Worm (Caenorhabditis elegans) whole organism, L4 larva: ENCODE data around the gene let-716.

ENCODE experiments used
- D1046.2 ChIP-seq: fragments of 200-800 bp; sonication (Bioruptor generic); IDR thresholded peaks from 2 replicates; pipeline ENCODE4 v1.3.6; 2022; ENCODE audit warnings: missing genetic modification characterization, missing compliant biosample characterization
- F26F4.8 ChIP-seq: fragments of 200-800 bp; sonication (Bioruptor generic); conservative IDR thresholded peaks from 2 replicates; pipeline ENCODE4 v1.3.6; 2022; ENCODE audit warnings: missing genetic modification characterization, missing compliant biosample characterization
- F44E2.7 ChIP-seq: fragments of 200-800 bp; sonication (Bioruptor generic); IDR thresholded peaks from 2 replicates; pipeline ENCODE4 v2.1.2; 2022; ENCODE audit warnings: missing genetic modification characterization, missing compliant biosample characterization
- T26A8.4 ChIP-seq: fragments of 200-800 bp; sonication (Bioruptor generic); IDR thresholded peaks from 2 replicates; pipeline ENCODE4 v1.3.6; 2022; ENCODE audit warnings: missing genetic modification characterization, missing compliant biosample characterization
- Y48G9A.11 ChIP-seq: fragments of 200-800 bp; sonication (Bioruptor generic); IDR thresholded peaks from 2 replicates; pipeline ENCODE4 v1.3.6; 2022; ENCODE audit warnings: missing genetic modification reagents, missing genetic modification characterization, missing compliant biosample characterization
- Y5F2A.4 ChIP-seq: fragments of 200-800 bp; sonication (Bioruptor generic); optimal IDR thresholded peaks from 2 replicates; lab custom pipeline; 2018; ENCODE audit warnings: mild to moderate bottlenecking, missing genetic modification characterization, missing compliant biosample characterization
- aha-1 ChIP-seq: fragments of 150-350 bp; peaks from one replicate; lab custom pipeline; 2014; ENCODE audit warnings: missing biosample characterization, missing genetic modification characterization
- aly-2 ChIP-seq: sonication (generic microtip); optimal IDR thresholded peaks from 2 replicates; lab custom pipeline; 2018; ENCODE audit warnings: missing biosample characterization, missing genetic modification characterization
- ama-1 ChIP-seq: fragments of 150-350 bp; optimal IDR thresholded peaks from 2 replicates; lab custom pipeline; 2014; ENCODE audit warnings: inconsistent platforms, mixed read lengths
- attf-4 ChIP-seq: sonication (generic microtip); optimal IDR thresholded peaks from 3 replicates; lab custom pipeline; 2017; ENCODE audit warnings: missing biosample characterization, missing genetic modification characterization
- ceh-82 ChIP-seq: sonication (generic microtip); optimal IDR thresholded peaks from 2 replicates; lab custom pipeline; 2017; ENCODE audit warnings: missing biosample characterization, missing genetic modification characterization
- ctbp-1 ChIP-seq: fragments of 200-800 bp; sonication (Bioruptor generic); IDR thresholded peaks from 2 replicates; pipeline ENCODE4 v1.3.6; 2022; ENCODE audit warnings: missing genetic modification reagents, missing genetic modification characterization, missing compliant biosample characterization
- dmd-8 ChIP-seq: fragments of 200-800 bp; sonication (Bioruptor generic); IDR thresholded peaks from 2 replicates; pipeline ENCODE4 v1.3.6; 2022; ENCODE audit warnings: missing genetic modification characterization, missing compliant biosample characterization
- dmd-9 ChIP-seq: fragments of 200-800 bp; sonication (Bioruptor generic); IDR thresholded peaks from 2 replicates; pipeline ENCODE4 v1.3.6; 2022; ENCODE audit warnings: missing genetic modification reagents, missing genetic modification characterization, missing compliant biosample characterization
- dve-1 ChIP-seq: sonication (generic microtip); optimal IDR thresholded peaks from 2 replicates; lab custom pipeline; 2017; ENCODE audit warnings: antibody characterized with exemption, mild to moderate bottlenecking, missing genetic modification characterization, missing compliant biosample characterization; ENCODE audit not compliant: insufficient read depth
- fkh-10 ChIP-seq: fragments of 150-350 bp; optimal IDR thresholded peaks from 2 replicates; lab custom pipeline; 2014; ENCODE audit warnings: missing biosample characterization, missing genetic modification reagents, missing genetic modification characterization
- gei-8 ChIP-seq: fragments of 200-800 bp; sonication (Bioruptor generic); optimal IDR thresholded peaks from 2 replicates; lab custom pipeline; 2018; ENCODE audit warnings: mild to moderate bottlenecking, missing genetic modification characterization, missing compliant biosample characterization
- hmg-1.1 ChIP-seq: fragments of 200-800 bp; sonication (Bioruptor generic); IDR thresholded peaks from 2 replicates; pipeline ENCODE4 v1.3.6; 2022; ENCODE audit warnings: missing genetic modification reagents, missing genetic modification characterization, missing compliant biosample characterization
- lim-7 ChIP-seq: fragments of 200-800 bp; sonication (Bioruptor generic); IDR thresholded peaks from 2 replicates; pipeline ENCODE4 v1.3.6; 2022; ENCODE audit warnings: missing genetic modification characterization, missing compliant biosample characterization
- lin-1 ChIP-seq: fragments of 200-800 bp; sonication (Bioruptor generic); IDR thresholded peaks from 2 replicates; pipeline ENCODE4 v1.3.6; 2022; ENCODE audit warnings: missing genetic modification reagents, missing genetic modification characterization, missing compliant biosample characterization
- lin-13 ChIP-seq: fragments of 150-350 bp; optimal IDR thresholded peaks from 2 replicates; lab custom pipeline; 2014; ENCODE audit warnings: missing biosample characterization, missing genetic modification reagents, missing genetic modification characterization
- lin-15B ChIP-seq: fragments of 150-350 bp; sonication (generic microtip); optimal IDR thresholded peaks from 3 replicates; lab custom pipeline; 2014; ENCODE audit warnings: missing biosample characterization, missing genetic modification characterization
- lin-29 ChIP-seq: fragments of 200-800 bp; sonication (Bioruptor generic); IDR thresholded peaks from 2 replicates; pipeline ENCODE4 v1.3.6; 2022; ENCODE audit warnings: missing genetic modification reagents, missing genetic modification characterization, missing compliant biosample characterization
- lin-39 ChIP-seq: fragments of 150-350 bp; optimal IDR thresholded peaks from 2 replicates; lab custom pipeline; 2014; ENCODE audit warnings: missing biosample characterization, missing genetic modification reagents, missing genetic modification characterization
- mep-1 ChIP-seq: fragments of 150-350 bp; sonication (generic microtip); optimal IDR thresholded peaks from 3 replicates; lab custom pipeline; 2014; ENCODE audit warnings: missing biosample characterization, missing genetic modification characterization
- mes-2 ChIP-seq: sonication (generic microtip); optimal IDR thresholded peaks from 2 replicates; lab custom pipeline; 2016; ENCODE audit warnings: missing genotype, mild to moderate bottlenecking, missing genetic modification characterization, missing compliant biosample characterization; ENCODE audit not compliant: poor library complexity, severe bottlenecking
- mxl-3 ChIP-seq: fragments of 200-800 bp; sonication (Bioruptor generic); optimal IDR thresholded peaks from 2 replicates; lab custom pipeline; 2018; ENCODE audit warnings: mild to moderate bottlenecking, missing genetic modification characterization, missing compliant biosample characterization
- nhr-10 ChIP-seq: fragments of 150-350 bp; optimal IDR thresholded peaks from 2 replicates; lab custom pipeline; 2014; ENCODE audit warnings: missing biosample characterization, missing genetic modification characterization
- nhr-102 ChIP-seq: sonication (generic microtip); optimal IDR thresholded peaks from 2 replicates; lab custom pipeline; 2016; ENCODE audit warnings: mild to moderate bottlenecking, missing genetic modification characterization, moderate library complexity, missing compliant biosample characterization
- nhr-237 ChIP-seq: sonication (generic microtip); optimal IDR thresholded peaks from 2 replicates; lab custom pipeline; 2017; ENCODE audit warnings: missing biosample characterization, missing genetic modification characterization
- nhr-25 ChIP-seq: sonication (generic microtip); optimal IDR thresholded peaks from 2 replicates; lab custom pipeline; 2017; ENCODE audit warnings: missing genetic modification characterization, mild to moderate bottlenecking, missing compliant biosample characterization, antibody characterized with exemption, moderate library complexity, borderline replicate concordance; ENCODE audit not compliant: insufficient read depth
- nhr-28 ChIP-seq: fragments of 150-350 bp; optimal IDR thresholded peaks from 2 replicates; lab custom pipeline; 2014; ENCODE audit warnings: missing biosample characterization, missing genetic modification characterization
- nhr-41 ChIP-seq: fragments of 200-800 bp; sonication (Bioruptor generic); IDR thresholded peaks from 2 replicates; pipeline ENCODE4 v1.3.6; 2022; ENCODE audit warnings: missing genetic modification reagents, missing genetic modification characterization, missing compliant biosample characterization
- nhr-42 ChIP-seq: fragments of 200-800 bp; sonication (Bioruptor generic); IDR thresholded peaks from 2 replicates; pipeline ENCODE4 v1.3.6; 2022; ENCODE audit warnings: missing genetic modification characterization, missing compliant biosample characterization
- nhr-6 ChIP-seq: fragments of 150-350 bp; optimal IDR thresholded peaks from 2 replicates; lab custom pipeline; 2014; ENCODE audit warnings: missing biosample characterization, missing genetic modification characterization
- nhr-76 ChIP-seq: fragments of 150-350 bp; optimal IDR thresholded peaks from 2 replicates; lab custom pipeline; 2014; ENCODE audit warnings: missing biosample characterization, missing genetic modification characterization
- nhr-77 ChIP-seq: fragments of 150-350 bp; optimal IDR thresholded peaks from 2 replicates; lab custom pipeline; 2014; ENCODE audit warnings: missing biosample characterization, missing genetic modification characterization
- pha-4 ChIP-seq, 2 experiments: fragments of 150-350 bp in 1 of 2; fragments of 200-800 bp in 1 of 2; sonication (Bioruptor generic) in 1 of 2; IDR thresholded peaks in 1 of 2; optimal IDR thresholded peaks in 1 of 2; 2 replicates each; pipeline versions ENCODE4 v1.3.6 to Lab custom; 2014 to 2022; ENCODE audit warnings: missing genetic modification characterization in 2 of 2, missing genetic modification reagents in 2 of 2, missing biosample characterization in 1 of 2, missing compliant biosample characterization in 1 of 2
- php-3 ChIP-seq: fragments of 200-800 bp; sonication (Bioruptor generic); IDR thresholded peaks from 2 replicates; pipeline ENCODE4 v1.3.6; 2022; ENCODE audit warnings: missing genetic modification reagents, missing genetic modification characterization, missing compliant biosample characterization
- pqm-1 ChIP-seq: sonication (generic microtip); optimal IDR thresholded peaks from 2 replicates; lab custom pipeline; 2017; ENCODE audit warnings: missing biosample characterization, missing genetic modification characterization
- sdz-12 ChIP-seq: fragments of 200-800 bp; sonication (Bioruptor generic); optimal IDR thresholded peaks from 2 replicates; lab custom pipeline; 2018; ENCODE audit warnings: mild to moderate bottlenecking, missing genetic modification characterization, missing compliant biosample characterization
- snpc-1.2 ChIP-seq: fragments of 200-800 bp; sonication (Bioruptor generic); IDR thresholded peaks from 2 replicates; pipeline ENCODE4 v1.3.6; 2022; ENCODE audit warnings: missing genetic modification reagents, missing genetic modification characterization, missing compliant biosample characterization
- spr-1 ChIP-seq: sonication (generic microtip); optimal IDR thresholded peaks from 2 replicates; lab custom pipeline; 2016; ENCODE audit warnings: mild to moderate bottlenecking, missing genetic modification characterization, missing compliant biosample characterization
- unc-39 ChIP-seq: sonication (generic microtip); optimal IDR thresholded peaks from 2 replicates; lab custom pipeline; 2017; ENCODE audit warnings: missing biosample characterization, missing genetic modification characterization
- unc-62 ChIP-seq, 3 experiments: fragments of 150-350 bp in 1 of 3; sonication (generic microtip); optimal IDR thresholded peaks in 2 of 3; peaks in 1 of 3; 1 replicate in 1 of 3; 2 replicates in 2 of 3; lab custom pipeline; 2014 to 2017; ENCODE audit warnings: missing biosample characterization in 3 of 3, missing genetic modification characterization in 3 of 3, missing genetic modification reagents in 3 of 3, missing genotype in 1 of 3
- zag-1 ChIP-seq: fragments of 150-350 bp; optimal IDR thresholded peaks from 2 replicates; lab custom pipeline; 2014; ENCODE audit warnings: missing biosample characterization, missing genetic modification characterization
- zfp-2 ChIP-seq: sonication (generic microtip); optimal IDR thresholded peaks from 2 replicates; lab custom pipeline; 2016; ENCODE audit warnings: mild to moderate bottlenecking, missing genetic modification characterization, missing compliant biosample characterization
- zip-11 ChIP-seq: fragments of 200-800 bp; sonication (Bioruptor generic); IDR thresholded peaks from 2 replicates; pipeline ENCODE4 v1.3.6; 2022; ENCODE audit warnings: missing genetic modification characterization, missing compliant biosample characterization

let-716 gene

ce11 chrIII:6415306-6415973 is 32.1 kb downstream of the let-716 start, which contains the start of gene nas-4 (continued):
- TF ChIP-seq nhr-41 (GFP tag; lab: Robert Waterston, UW), result no peak
- TF ChIP-seq nhr-237 (tag; lab: Kevin White, UChicago), result no peak
- no peak for TF ChIP-seq zfp-2
- TF ChIP-seq F26F4.8 (GFP tag; lab: Robert Waterston, UW), result no peak
- peak; percentile 32 for TF ChIP-seq dve-1 (tag; lab: Kevin White, UChicago)
- TF ChIP-seq lin-15B (tag; lab: Kevin White, UChicago), result no peak
- peak; percentile 40 for TF ChIP-seq spr-1 (tag; lab: Kevin White, UChicago)
- TF ChIP-seq zag-1 (tag; lab: Kevin White, UChicago), result no peak
- no peak for TF ChIP-seq nhr-25
- TF ChIP-seq aly-2 (tag; lab: Kevin White, UChicago), result no peak
- TF ChIP-seq zip-11, result no peak
- TF ChIP-seq attf-4, result no peak
- peak; percentile 0 for TF ChIP-seq gei-8 (GFP tag; lab: Kevin White, UChicago)
- TF ChIP-seq nhr-77 (tag; lab: Kevin White, UChicago), result no peak
- TF ChIP-seq mes-2, result peak; percentile 41
- no peak for TF ChIP-seq nhr-76 (tag; lab: Kevin White, UChicago)
- TF ChIP-seq lim-7, result 0 out of 2 replicates have a peak, but pooled peaks have one; percentile 36
- TF ChIP-seq lin-29 (GFP tag; lab: Robert Waterston, UW), result no peak
- no peak for TF ChIP-seq nhr-6 (tag; lab: Kevin White, UChicago)
- no peak for TF ChIP-seq F44E2.7
- TF ChIP-seq unc-39, result no peak
- TF ChIP-seq pha-4 (GFP tag; IDR thresholded peaks at IDR 0.05; lab: Robert Waterston, UW), result no peak
- TF ChIP-seq pha-4 (tag; optimal IDR thresholded peaks at IDR 0.05; lab: Kevin White, UChicago), result no peak
- no peak for TF ChIP-seq lin-39 (tag; lab: Kevin White, UChicago)
- TF ChIP-seq sdz-12 (GFP tag; lab: Kevin White, UChicago), result no peak
- peak; percentile 70 for TF ChIP-seq nhr-10
- no peak for TF ChIP-seq ctbp-1
- no peak for TF ChIP-seq dmd-9 (GFP tag; lab: Robert Waterston, UW)
- TF ChIP-seq hmg-1.1, result peak; percentile 43; the same call in 1 of the 2 replicates
- no peak for TF ChIP-seq T26A8.4 (GFP tag; lab: Robert Waterston, UW)
- no peak for TF ChIP-seq nhr-42 (GFP tag; lab: Robert Waterston, UW)
- TF ChIP-seq snpc-1.2, result no peak
- TF ChIP-seq php-3 (GFP tag; lab: Robert Waterston, UW), result no peak
- peak; percentile 77 for TF ChIP-seq ama-1
- TF ChIP-seq ceh-82 (tag; lab: Kevin White, UChicago), result no peak
- no peak for TF ChIP-seq lin-1 (GFP tag; lab: Robert Waterston, UW)
- no peak for TF ChIP-seq nhr-28 (tag; lab: Kevin White, UChicago)
- TF ChIP-seq nhr-102 (tag; lab: Kevin White, UChicago), result peak; percentile 67
- peak in 1 of 2 experiments; percentile 56 for TF ChIP-seq unc-62 (GFP tag; optimal IDR thresholded peaks at IDR 0.05 in 1 of 2; lab: Kevin White, UChicago)
- TF ChIP-seq unc-62 (tag; optimal IDR thresholded peaks at IDR 0.05; lab: Kevin White, UChicago), result no peak

DNA sequence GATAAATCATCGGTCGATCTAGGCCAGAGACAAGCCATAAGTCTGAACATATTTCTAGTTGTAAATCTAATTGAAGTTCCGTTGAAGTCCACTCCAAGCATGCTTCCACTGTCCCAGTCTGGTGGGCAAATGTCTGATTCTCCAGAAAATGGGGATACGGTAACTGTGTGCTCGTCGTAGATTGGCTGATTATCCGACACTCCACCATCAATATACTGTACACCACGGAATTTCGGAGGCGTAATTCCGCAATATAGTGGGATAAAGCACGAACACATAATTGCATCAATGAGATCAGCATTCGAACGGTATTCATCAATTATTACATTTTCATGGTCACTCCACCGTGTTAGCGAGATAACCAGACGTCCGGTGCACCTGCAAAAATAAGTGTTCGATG is 34.9 kb downstream of the let-716 start:
- no peak for TF ChIP-seq spr-1 (tag; lab: Kevin White, UChicago)
- no peak for TF ChIP-seq lin-39 (tag; lab: Kevin White, UChicago)
- TF ChIP-seq fkh-10 (GFP tag; lab: Kevin White, UChicago), result no peak
- TF ChIP-seq pqm-1 (tag; lab: Kevin White, UChicago), result no peak
- no peak for TF ChIP-seq nhr-28 (tag; lab: Kevin White, UChicago)
- no peak for TF ChIP-seq D1046.2 (GFP tag; lab: Robert Waterston, UW)
- TF ChIP-seq mxl-3 (GFP tag; lab: Kevin White, UChicago), result peak; percentile 6
- TF ChIP-seq lin-13, result no peak
- TF ChIP-seq Y5F2A.4, result no peak
- TF ChIP-seq mep-1 (tag; lab: Kevin White, UChicago), result no peak
- peak; percentile 40 for TF ChIP-seq aha-1 (tag; lab: Kevin White, UChicago)
- no peak for TF ChIP-seq dmd-8 (GFP tag; lab: Robert Waterston, UW)
- no peak for TF ChIP-seq Y48G9A.11 (GFP tag; lab: Robert Waterston, UW)
